Fruit fly (Drosophila melanogaster) whole organism, adult: ENCODE measurements around the gene CG31388.

Experiments used
- CG11617 ChIP-seq: fragments of 200-800 bp; sonication (Bioruptor generic); optimal IDR thresholded peaks from 2 replicates; lab custom pipeline; 2017; ENCODE audit warnings: mild to moderate bottlenecking, missing biosample characterization, missing genetic modification reagents, missing genetic modification characterization
- CG12768 ChIP-seq: fragments of 200-800 bp; sonication (Bioruptor generic); optimal IDR thresholded peaks from 2 replicates; lab custom pipeline; 2017; ENCODE audit warnings: missing biosample characterization, missing genetic modification characterization, mild to moderate bottlenecking, moderate library complexity, missing genetic modification reagents
- CG14711 ChIP-seq: fragments of 200-800 bp; sonication (Bioruptor generic); optimal IDR thresholded peaks from 2 replicates; lab custom pipeline; 2018; ENCODE audit warnings: missing biosample characterization, mild to moderate bottlenecking, missing genetic modification characterization, moderate library complexity
- CG33017 ChIP-seq: fragments of 200-800 bp; sonication (Bioruptor generic); optimal IDR thresholded peaks from 2 replicates; lab custom pipeline; 2018; ENCODE audit warnings: missing biosample characterization, mild to moderate bottlenecking, missing genetic modification characterization, moderate library complexity
- CG7045 ChIP-seq: fragments of 200-800 bp; sonication (Bioruptor generic); optimal IDR thresholded peaks from 2 replicates; lab custom pipeline; 2017; ENCODE audit warnings: missing biosample characterization, mild to moderate bottlenecking, missing genetic modification characterization
- Crg-1 ChIP-seq: fragments of 200-800 bp; sonication (Bioruptor generic); optimal IDR thresholded peaks from 2 replicates; lab custom pipeline; 2016; ENCODE audit warnings: missing biosample characterization, missing genetic modification characterization
- bab1 ChIP-seq: fragments of 200-800 bp; sonication (Bioruptor generic); optimal IDR thresholded peaks from 3 replicates; lab custom pipeline; 2019; ENCODE audit warnings: missing biosample characterization, mild to moderate bottlenecking, missing genetic modification characterization, moderate library complexity
- cic ChIP-seq: fragments of 200-800 bp; sonication (Bioruptor generic); optimal IDR thresholded peaks from 2 replicates; lab custom pipeline; 2017; ENCODE audit warnings: missing biosample characterization, mild to moderate bottlenecking, missing genetic modification characterization, moderate library complexity
- kay ChIP-seq: fragments of 200-800 bp; sonication (Bioruptor generic); peaks from one replicate; lab custom pipeline; 2016; ENCODE audit warnings: missing biosample characterization, missing genetic modification characterization, borderline replicate concordance
- ovo ChIP-seq: fragments of 200-800 bp; sonication (Bioruptor generic); optimal IDR thresholded peaks from 2 replicates; lab custom pipeline; 2016; ENCODE audit warnings: missing biosample characterization, missing genetic modification characterization
- tj ChIP-seq: fragments of 200-800 bp; sonication (Bioruptor generic); optimal IDR thresholded peaks from 3 replicates; lab custom pipeline; 2017; ENCODE audit warnings: missing biosample characterization, mild to moderate bottlenecking, missing genetic modification characterization, moderate library complexity
- toe ChIP-seq: fragments of 200-800 bp; sonication (Bioruptor generic); optimal IDR thresholded peaks from 2 replicates; lab custom pipeline; 2016; ENCODE audit warnings: missing biosample characterization, missing genetic modification characterization

dm6 chr3R:11211291-11212061 is 26.1 kb upstream of the CG31388 start:
- TF ChIP-seq CG14711 (tag; lab: Kevin White, UChicago), result peak; percentile 62
- TF ChIP-seq ovo (GFP tag; lab: Kevin White, UChicago), result peak; percentile 87
- peak; percentile 69 for TF ChIP-seq CG11617
- peak; percentile 40 for TF ChIP-seq Crg-1 (GFP tag; lab: Kevin White, UChicago)
- TF ChIP-seq toe, result peak; percentile 72
- TF ChIP-seq bab1 (GFP tag; lab: Kevin White, UChicago), result peak; percentile 55
- TF ChIP-seq tj (GFP tag; lab: Kevin White, UChicago), result peak; percentile 75
- TF ChIP-seq kay, result no peak
- peak; percentile 44 for TF ChIP-seq CG7045 (GFP tag; lab: Kevin White, UChicago)
- peak; percentile 61 for TF ChIP-seq cic (GFP tag; lab: Kevin White, UChicago)
- peak; percentile 49 for TF ChIP-seq CG33017 (tag; lab: Kevin White, UChicago)
- TF ChIP-seq CG12768, result peak; percentile 68
